Worm (Caenorhabditis elegans): ENCODE results near the gene C39B10.1.

Gene C39B10.1

ce11 chrX:10463542-10463941 is at the start of gene C39B10.1:
C39B10.1 (minus strand) TSS chrX:10463642.
- no peak for TF ChIP-seq ztf-4 (tag; optimal IDR thresholded peaks at IDR 0.05)
- no peak for TF ChIP-seq nhr-23 (tag; optimal IDR thresholded peaks at IDR 0.05)
- no peak for TF ChIP-seq nhr-10 (tag; optimal IDR thresholded peaks at IDR 0.05)
- no peak for TF ChIP-seq unc-39 (tag; optimal IDR thresholded peaks at IDR 0.05)
- no peak for TF ChIP-seq unc-62 (GFP tag; optimal IDR thresholded peaks at IDR 0.05)
- TF ChIP-seq lin-39 (tag; optimal IDR thresholded peaks at IDR 0.05), result no peak
- no peak for TF ChIP-seq nhr-21 (tag; optimal IDR thresholded peaks at IDR 0.05)
- TF ChIP-seq sma-3 (GFP tag; optimal IDR thresholded peaks at IDR 0.05), result no peak
- no peak for TF ChIP-seq ama-1 (optimal IDR thresholded peaks at IDR 0.05)
- TF ChIP-seq ZK546.5 (tag; optimal IDR thresholded peaks at IDR 0.05), result no peak
- TF ChIP-seq aly-2 (tag; optimal IDR thresholded peaks at IDR 0.05), result no peak
- TF ChIP-seq ceh-82 (tag; optimal IDR thresholded peaks at IDR 0.05), result no peak
- TF ChIP-seq nhr-12 (tag; optimal IDR thresholded peaks at IDR 0.05), result no peak
- no peak for TF ChIP-seq zag-1 (tag; optimal IDR thresholded peaks at IDR 0.05)
- TF ChIP-seq alr-1 (tag; optimal IDR thresholded peaks at IDR 0.05), result no peak
- TF ChIP-seq mdl-1 (tag; optimal IDR thresholded peaks at IDR 0.05), result no peak
- TF ChIP-seq mab-5 (tag; optimal IDR thresholded peaks at IDR 0.05), result no peak
- TF ChIP-seq R02D3.7 (tag; optimal IDR thresholded peaks at IDR 0.05), result no peak
- TF ChIP-seq sma-9 (GFP tag; optimal IDR thresholded peaks at IDR 0.05), result no peak
- no peak for TF ChIP-seq sma-9 (tag; optimal IDR thresholded peaks at IDR 0.05)

DNA sequence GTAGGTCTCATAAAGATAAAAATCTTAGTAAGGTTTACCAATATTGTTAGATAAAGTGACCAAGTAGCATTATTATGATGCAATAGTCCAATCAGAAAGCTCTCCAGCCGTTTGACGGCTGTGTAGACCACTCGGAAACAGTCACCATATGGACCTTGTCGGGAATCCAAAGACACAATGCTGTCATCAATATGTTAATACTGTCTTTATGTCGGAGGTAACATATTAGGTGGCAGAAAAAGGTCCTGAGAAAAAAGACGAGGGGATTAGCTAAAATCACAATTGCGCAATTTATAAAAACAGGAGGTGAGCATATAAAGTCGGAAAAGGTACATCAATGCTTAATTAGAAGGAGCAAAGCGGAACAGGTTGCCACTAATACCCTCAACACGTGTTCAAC is 44.5 kb upstream of the C39B10.1 start:
- TF ChIP-seq nhr-21 (tag; optimal IDR thresholded peaks at IDR 0.05) (no peak), unc-55 (GFP tag; optimal IDR thresholded peaks at IDR 0.05) (no peak), skn-1 (tag; optimal IDR thresholded peaks at IDR 0.05) (no peak), snpc-4 (tag; optimal IDR thresholded peaks at IDR 0.05) (no peak), mab-5 (tag; optimal IDR thresholded peaks at IDR 0.05) (no peak), F13H6.1 (tag; optimal IDR thresholded peaks at IDR 0.05) (no peak), aly-2 (tag; optimal IDR thresholded peaks at IDR 0.05) (no peak), unc-62 (GFP tag; optimal IDR thresholded peaks at IDR 0.05) (no peak), ceh-82 (tag; optimal IDR thresholded peaks at IDR 0.05) (no peak), nhr-12 (tag; optimal IDR thresholded peaks at IDR 0.05) (no peak), nhr-10 (tag; optimal IDR thresholded peaks at IDR 0.05) (no peak), ama-1 (optimal IDR thresholded peaks at IDR 0.05) (no peak), lin-11 (tag; optimal IDR thresholded peaks at IDR 0.05) (no peak), nhr-6 (tag; optimal IDR thresholded peaks at IDR 0.05) (no peak), nhr-23 (tag; optimal IDR thresholded peaks at IDR 0.05) (no peak), gmeb-1 (tag; optimal IDR thresholded peaks at IDR 0.05) (no peak)

- TF ChIP-seq gmeb-1 (tag; optimal IDR thresholded peaks at IDR 0.05), result no peak
- TF ChIP-seq lsy-2 (tag; optimal IDR thresholded peaks at IDR 0.05), result peak in 1 of 2 experiments; percentile 42
These were observed 41.8 kb upstream of the C39B10.1 start for ce11 chrX:10505193-10505592.

- no peak for TF ChIP-seq nhr-11 (tag; optimal IDR thresholded peaks at IDR 0.05)
- TF ChIP-seq unc-55 (GFP tag; optimal IDR thresholded peaks at IDR 0.05), result no peak
- no peak for TF ChIP-seq aly-2 (tag; optimal IDR thresholded peaks at IDR 0.05)
- no peak for TF ChIP-seq egl-27 (tag; optimal IDR thresholded peaks at IDR 0.05)
These were observed 40.0 kb upstream of the C39B10.1 start for ce11 chrX:10503393-10503792.

DNA sequence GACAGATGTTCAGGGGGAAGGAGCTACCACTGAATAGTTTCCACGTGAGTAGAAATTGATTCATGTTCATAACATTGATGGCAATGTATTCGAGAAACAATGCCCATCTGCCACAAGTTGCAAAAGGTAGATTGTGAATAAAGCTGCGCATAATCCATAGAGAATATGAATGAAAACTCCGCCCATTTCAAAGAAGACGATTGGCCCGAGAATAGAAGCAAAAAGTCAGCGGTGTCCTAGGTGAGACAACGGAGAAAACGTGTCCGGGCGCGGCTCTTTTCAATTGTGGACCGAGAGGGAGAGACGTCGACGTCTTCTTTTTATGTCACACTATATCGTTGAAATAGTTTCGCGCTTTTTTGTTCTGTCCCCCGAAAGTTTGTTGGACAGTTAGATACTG is 36.1 kb upstream of the C39B10.1 start, which contains the start of gene vab-3:
TSS of gene vab-3 (plus strand) at position 301 of the 400 bp plus-strand sequence.
- no peak for TF ChIP-seq nhr-12 (tag; optimal IDR thresholded peaks at IDR 0.05)
- TF ChIP-seq R02D3.7 (tag; optimal IDR thresholded peaks at IDR 0.05), result no peak
- TF ChIP-seq egl-27 (tag; optimal IDR thresholded peaks at IDR 0.05), result no peak
- TF ChIP-seq nhr-6 (tag; optimal IDR thresholded peaks at IDR 0.05), result no peak
- TF ChIP-seq alr-1 (tag; optimal IDR thresholded peaks at IDR 0.05), result no peak
- TF ChIP-seq gmeb-1 (tag; optimal IDR thresholded peaks at IDR 0.05), result no peak
- no peak for TF ChIP-seq unc-62 (GFP tag; optimal IDR thresholded peaks at IDR 0.05)
- TF ChIP-seq Y55F3AM.14 (GFP tag; optimal IDR thresholded peaks at IDR 0.05), result no peak
- TF ChIP-seq crh-2 (tag; optimal IDR thresholded peaks at IDR 0.05), result no peak
- no peak for TF ChIP-seq sma-9 (GFP tag; optimal IDR thresholded peaks at IDR 0.05)
- no peak for TF ChIP-seq sma-9 (tag; optimal IDR thresholded peaks at IDR 0.05)
- no peak for TF ChIP-seq nhr-10 (tag; optimal IDR thresholded peaks at IDR 0.05)
- TF ChIP-seq ztf-4 (tag; optimal IDR thresholded peaks at IDR 0.05), result no peak
- TF ChIP-seq nhr-25 (tag; optimal IDR thresholded peaks at IDR 0.05), result no peak
- TF ChIP-seq mbf-1 (tag; optimal IDR thresholded peaks at IDR 0.05), result no peak
- no peak for TF ChIP-seq nhr-23 (tag; optimal IDR thresholded peaks at IDR 0.05)
- no peak for TF ChIP-seq lin-13 (GFP tag; optimal IDR thresholded peaks at IDR 0.05)

Data from whole organism, L2 larva.